Fruit fly (Drosophila melanogaster): Measurements from ENCODE around the gene Tsp.

Tsp gene

DNA sequence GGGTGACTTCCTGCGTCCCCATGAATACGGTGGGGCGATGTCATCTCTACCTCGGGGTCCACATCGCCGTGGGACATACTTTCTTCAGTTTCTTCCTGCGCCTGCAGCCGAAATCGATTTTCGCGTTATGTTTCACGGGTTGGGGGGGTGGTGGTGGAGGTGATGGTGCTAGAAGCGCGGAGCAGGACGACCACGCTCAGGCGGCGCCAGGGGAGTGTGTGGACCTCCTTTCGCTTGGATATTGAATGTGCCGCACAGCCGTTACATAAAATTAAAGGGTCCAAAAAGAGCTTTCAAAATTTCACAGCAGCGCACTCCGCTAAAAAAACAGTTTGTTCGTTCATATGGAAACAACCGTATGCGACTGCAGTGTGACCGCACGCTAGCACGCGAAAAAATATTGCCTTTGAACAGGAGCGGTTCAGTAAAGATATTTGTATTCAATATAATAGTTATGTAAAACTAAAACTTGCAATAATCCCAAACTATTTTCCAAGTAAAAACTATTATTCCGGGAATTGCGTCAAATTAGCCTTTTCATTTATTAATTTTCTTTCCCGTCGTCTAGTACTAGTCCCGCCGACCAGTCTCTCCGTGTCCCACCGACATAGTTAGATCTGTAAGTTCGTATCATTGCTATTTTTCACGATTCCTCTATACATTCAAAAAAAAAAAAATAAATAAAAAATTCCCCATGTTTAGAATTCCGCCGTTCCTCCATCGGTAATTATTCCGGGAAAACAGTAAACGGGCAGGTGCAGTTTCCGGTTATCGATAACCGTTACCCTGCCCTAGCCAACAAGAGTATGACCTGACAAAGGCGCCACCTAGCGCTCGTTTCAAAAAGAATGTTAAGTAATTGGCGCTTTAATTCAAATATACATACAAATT, 24.6 kb downstream of the Tsp start, which contains the start of gene Nhe3 (continued):
- TF ChIP-seq fd102C (GFP tag; optimal IDR thresholded peaks at IDR 0.05) (no peak), tio (GFP tag; optimal IDR thresholded peaks at IDR 0.05) (peak; percentile 76), CG12104 (GFP tag; optimal IDR thresholded peaks at IDR 0.05) (peak; percentile 73), Fer1 (GFP tag; optimal IDR thresholded peaks at IDR 0.05) (peak; percentile 78), otp (GFP tag; IDR thresholded peaks at IDR 0.05) (peak; percentile 74), tin (GFP tag; optimal IDR thresholded peaks at IDR 0.05) (peak; percentile 89), sima (GFP tag; optimal IDR thresholded peaks at IDR 0.05) (no peak), bcd (GFP tag; optimal IDR thresholded peaks at IDR 0.05) (peak; percentile 79), bab2 (GFP tag; optimal IDR thresholded peaks at IDR 0.05) (peak; percentile 88), ac (GFP tag; optimal IDR thresholded peaks at IDR 0.05) (no peak), gcm (GFP tag; optimal IDR thresholded peaks at IDR 0.05) (peak; percentile 63), CG4854 (GFP tag; optimal IDR thresholded peaks at IDR 0.05) (peak; percentile 62), HLHmδ (GFP tag; optimal IDR thresholded peaks at IDR 0.05) (no peak), da (GFP tag; optimal IDR thresholded peaks at IDR 0.05) (no peak), CG11723 (GFP tag; optimal IDR thresholded peaks at IDR 0.05) (peak; percentile 75), emc (GFP tag; optimal IDR thresholded peaks at IDR 0.05) (no peak), Scr (GFP tag; IDR thresholded peaks at IDR 0.05; ENCODE audit: partially characterized antibody) (peak; percentile 53), CG6765 (GFP tag; optimal IDR thresholded peaks at IDR 0.05) (peak; percentile 60), tna (GFP tag; IDR thresholded peaks at IDR 0.05; ENCODE audit: partially characterized antibody) (no peak), CG7839 (tag; optimal IDR thresholded peaks at IDR 0.05) (peak; percentile 85), peb (GFP tag; IDR thresholded peaks at IDR 0.05) (peak; percentile 32; the same call in 1 of the 2 replicates), pros (GFP tag; optimal IDR thresholded peaks at IDR 0.05) (no peak), CG18599 (GFP tag; optimal IDR thresholded peaks at IDR 0.05) (peak; percentile 41), wdn (GFP tag; IDR thresholded peaks at IDR 0.05) (peak; percentile 54), pita (GFP tag; optimal IDR thresholded peaks at IDR 0.05) (peak; percentile 7), fd3F (GFP tag; optimal IDR thresholded peaks at IDR 0.05) (peak; percentile 76), odd (GFP tag; optimal IDR thresholded peaks at IDR 0.05) (peak; percentile 71), Mes4 (GFP tag; optimal IDR thresholded peaks at IDR 0.05) (peak; percentile 28), Dbx (GFP tag; IDR thresholded peaks at IDR 0.05) (peak; percentile 89), Xbp1 (GFP tag; optimal IDR thresholded peaks at IDR 0.05) (peak; percentile 88), pnt (GFP tag; optimal IDR thresholded peaks at IDR 0.05) (peak; percentile 57), crc (GFP tag; optimal IDR thresholded peaks at IDR 0.05) (peak; percentile 53), slp2 (GFP tag; optimal IDR thresholded peaks at IDR 0.05) (peak; percentile 76), HLH54F (GFP tag; optimal IDR thresholded peaks at IDR 0.05) (peak; percentile 85), CG2875 (GFP tag; optimal IDR thresholded peaks at IDR 0.05) (peak; percentile 46), gfzf (GFP tag; optimal IDR thresholded peaks at IDR 0.05) (peak; percentile 74), Gsc (GFP tag; IDR thresholded peaks at IDR 0.05) (no peak), Tbp (GFP tag; optimal IDR thresholded peaks at IDR 0.05) (no peak), CG10654 (GFP tag; optimal IDR thresholded peaks at IDR 0.05) (peak; percentile 81), sqz (GFP tag; optimal IDR thresholded peaks at IDR 0.05) (peak; percentile 74), CG11093 (GFP tag; IDR thresholded peaks at IDR 0.05) (peak; percentile 83; the same call in 2 of the 3 replicates), CG6683 (GFP tag; optimal IDR thresholded peaks at IDR 0.05) (peak; percentile 18), nom (GFP tag; optimal IDR thresholded peaks at IDR 0.05) (peak; percentile 49), CG10209 (GFP tag; optimal IDR thresholded peaks at IDR 0.05) (peak; percentile 75), z (GFP tag; IDR thresholded peaks at IDR 0.05) (no peak), MBD-R2 (GFP tag; IDR thresholded peaks at IDR 0.05) (peak; percentile 77), CG12219 (GFP tag; optimal IDR thresholded peaks at IDR 0.05) (peak; percentile 41), B-H1 (GFP tag; IDR thresholded peaks at IDR 0.05) (peak; percentile 68; the same call in 1 of the 3 replicates), rib (GFP tag; IDR thresholded peaks at IDR 0.05) (peak; percentile 68)
